Fruit fly (Drosophila melanogaster) whole organism, embryonic: ENCODE results near the gene ago.

ENCODE experiments used
- Atf3 ChIP-seq: fragments of 200-800 bp; sonication (Bioruptor generic); optimal IDR thresholded peaks from 3 replicates; lab custom pipeline; 2016; ENCODE audit warnings: missing biosample characterization, missing genetic modification characterization
- CG1024 ChIP-seq: fragments of 200-800 bp; sonication (Bioruptor generic); IDR thresholded peaks from 2 replicates; pipeline ENCODE4 v1.3.6; 2022; ENCODE audit warnings: missing biosample characterization, missing genetic modification characterization
- CG10462 ChIP-seq: fragments of 200-800 bp; sonication (Bioruptor generic); optimal IDR thresholded peaks from 2 replicates; lab custom pipeline; 2016; ENCODE audit warnings: missing biosample characterization, missing genetic modification characterization
- CG10654 ChIP-seq: fragments of 200-800 bp; sonication (Bioruptor generic); optimal IDR thresholded peaks from 2 replicates; lab custom pipeline; 2016; ENCODE audit warnings: missing biosample characterization, missing genetic modification characterization
- CG10979 ChIP-seq: fragments of 200-800 bp; sonication (Bioruptor generic); optimal IDR thresholded peaks from 2 replicates; lab custom pipeline; 2018; ENCODE audit warnings: missing biosample characterization, mild to moderate bottlenecking, missing genetic modification characterization, moderate library complexity
- CG11696 ChIP-seq: fragments of 200-800 bp; sonication (Bioruptor generic); IDR thresholded peaks from 2 replicates; pipeline ENCODE4 v1.3.6; 2022; ENCODE audit warnings: missing biosample characterization, missing genetic modification characterization
- CG12071 ChIP-seq: fragments of 200-800 bp; sonication (Bioruptor generic); optimal IDR thresholded peaks from 3 replicates; lab custom pipeline; 2018; ENCODE audit warnings: missing biosample characterization, mild to moderate bottlenecking, missing genetic modification characterization
- CG12104 ChIP-seq: fragments of 200-800 bp; sonication (Bioruptor generic); optimal IDR thresholded peaks from 3 replicates; lab custom pipeline; 2016; ENCODE audit warnings: missing biosample characterization, missing genetic modification characterization
- CG12155 ChIP-seq: fragments of 200-800 bp; sonication (Bioruptor generic); optimal IDR thresholded peaks from 3 replicates; lab custom pipeline; 2016; ENCODE audit warnings: missing biosample characterization, missing genetic modification characterization
- CG14050 ChIP-seq: fragments of 200-800 bp; sonication (Bioruptor generic); IDR thresholded peaks from 3 replicates; pipeline ENCODE4 v1.3.6; 2022; ENCODE audit warnings: missing biosample characterization, missing genetic modification characterization
- CG1529 ChIP-seq: fragments of 200-800 bp; sonication (Bioruptor generic); optimal IDR thresholded peaks from 3 replicates; lab custom pipeline; 2018; ENCODE audit warnings: missing biosample characterization, missing genetic modification characterization
- CG15696 ChIP-seq: fragments of 200-800 bp; sonication (Bioruptor generic); optimal IDR thresholded peaks from 2 replicates; lab custom pipeline; 2019; ENCODE audit warnings: missing biosample characterization, mild to moderate bottlenecking, missing genetic modification characterization, moderate library complexity
- CG2129 ChIP-seq: fragments of 200-800 bp; sonication (Bioruptor generic); IDR thresholded peaks from 2 replicates; pipeline ENCODE4 v1.3.6; 2022; ENCODE audit warnings: missing biosample characterization, missing genetic modification characterization; ENCODE audit not compliant: partially characterized antibody
- CG2202 ChIP-seq: fragments of 200-800 bp; sonication (Bioruptor generic); optimal IDR thresholded peaks from 2 replicates; lab custom pipeline; 2018; ENCODE audit warnings: missing biosample characterization, mild to moderate bottlenecking, missing genetic modification characterization
- CG31441 ChIP-seq: fragments of 200-800 bp; sonication (Bioruptor generic); IDR thresholded peaks from 2 replicates; pipeline ENCODE4 v1.3.6; 2022; ENCODE audit warnings: missing biosample characterization, missing genetic modification characterization
- CG33213 ChIP-seq: fragments of 200-800 bp; sonication (Bioruptor generic); optimal IDR thresholded peaks from 3 replicates; lab custom pipeline; 2016; ENCODE audit warnings: missing biosample characterization, missing genetic modification characterization
- CG4360 ChIP-seq: fragments of 200-800 bp; sonication (Bioruptor generic); IDR thresholded peaks from 2 replicates; pipeline ENCODE4 v1.3.6; 2022; ENCODE audit warnings: missing biosample characterization, missing genetic modification characterization
- CG4424 ChIP-seq: fragments of 200-800 bp; sonication (Bioruptor generic); optimal IDR thresholded peaks from 3 replicates; lab custom pipeline; 2016; ENCODE audit warnings: missing biosample characterization, missing genetic modification characterization
- CG4617 ChIP-seq: fragments of 200-800 bp; sonication (Bioruptor generic); optimal IDR thresholded peaks from 3 replicates; lab custom pipeline; 2016; ENCODE audit warnings: missing biosample characterization, missing genetic modification characterization, borderline replicate concordance
- CG5953 ChIP-seq: fragments of 200-800 bp; sonication (Bioruptor generic); IDR thresholded peaks from 2 replicates; pipeline ENCODE4 v1.3.6; 2022; ENCODE audit warnings: missing biosample characterization, missing genetic modification characterization
- CG7357 ChIP-seq: fragments of 200-800 bp; sonication (Bioruptor generic); IDR thresholded peaks from 3 replicates; pipeline ENCODE4 v1.3.6; 2022; ENCODE audit warnings: missing biosample characterization, missing genetic modification characterization
- CG8089 ChIP-seq: fragments of 200-800 bp; sonication (Bioruptor generic); optimal IDR thresholded peaks from 3 replicates; lab custom pipeline; 2016; ENCODE audit warnings: missing biosample characterization, missing genetic modification characterization
- CG8388 ChIP-seq: fragments of 200-800 bp; sonication (Bioruptor generic); optimal IDR thresholded peaks from 2 replicates; lab custom pipeline; 2019; ENCODE audit warnings: missing biosample characterization, mild to moderate bottlenecking, missing genetic modification characterization, moderate library complexity
- CG9727 ChIP-seq: fragments of 200-800 bp; sonication (Bioruptor generic); optimal IDR thresholded peaks from 3 replicates; lab custom pipeline; 2017; ENCODE audit warnings: missing biosample characterization, mild to moderate bottlenecking, missing genetic modification characterization
- Dip3 ChIP-seq: fragments of 200-800 bp; sonication (Bioruptor generic); optimal IDR thresholded peaks from 3 replicates; lab custom pipeline; 2016; ENCODE audit warnings: missing biosample characterization, missing genetic modification characterization
- Ets97D ChIP-seq: fragments of 200-800 bp; sonication (Bioruptor generic); optimal IDR thresholded peaks from 3 replicates; lab custom pipeline; 2016; ENCODE audit warnings: missing biosample characterization, missing genetic modification characterization
- Jarid2 ChIP-seq: fragments of 200-800 bp; sonication (Bioruptor generic); optimal IDR thresholded peaks from 3 replicates; lab custom pipeline; 2017; ENCODE audit warnings: mild to moderate bottlenecking, missing biosample characterization, missing genetic modification reagents, missing genetic modification characterization
- Lim3 ChIP-seq: fragments of 200-800 bp; sonication (Bioruptor generic); IDR thresholded peaks from 2 replicates; pipeline ENCODE4 v1.3.6; 2022; ENCODE audit warnings: missing biosample characterization, missing genetic modification characterization
- MESR4 ChIP-seq: fragments of 200-800 bp; sonication (Bioruptor generic); optimal IDR thresholded peaks from 2 replicates; lab custom pipeline; 2018; ENCODE audit warnings: missing biosample characterization, mild to moderate bottlenecking, missing genetic modification characterization, moderate library complexity
- Mad ChIP-seq: fragments of 200-800 bp; sonication (Bioruptor generic); optimal IDR thresholded peaks from 2 replicates; lab custom pipeline; 2016; ENCODE audit warnings: missing biosample characterization, missing genetic modification characterization
- Ptx1 ChIP-seq: fragments of 200-800 bp; sonication (Bioruptor generic); IDR thresholded peaks from 2 replicates; pipeline ENCODE4 v1.3.6; 2022; ENCODE audit warnings: missing biosample characterization, missing genetic modification characterization
- Xbp1 ChIP-seq: fragments of 200-800 bp; sonication (Bioruptor generic); optimal IDR thresholded peaks from 3 replicates; lab custom pipeline; 2016; ENCODE audit warnings: missing biosample characterization, mild to moderate bottlenecking, missing genetic modification characterization
- ac ChIP-seq: fragments of 200-800 bp; sonication (Bioruptor generic); optimal IDR thresholded peaks from 3 replicates; lab custom pipeline; 2017; ENCODE audit warnings: missing biosample characterization, mild to moderate bottlenecking, missing genetic modification characterization
- aop ChIP-seq: fragments of 200-800 bp; sonication (Bioruptor generic); IDR thresholded peaks from 2 replicates; pipeline ENCODE4 v1.3.6; 2022; ENCODE audit warnings: missing biosample characterization, missing genetic modification characterization
- ato ChIP-seq: fragments of 200-800 bp; sonication (Bioruptor generic); IDR thresholded peaks from 2 replicates; pipeline ENCODE4 v1.3.6; 2022; ENCODE audit warnings: missing biosample characterization, missing genetic modification characterization; ENCODE audit not compliant: partially characterized antibody
- bowl ChIP-seq: fragments of 200-800 bp; sonication (Bioruptor generic); IDR thresholded peaks from 2 replicates; pipeline ENCODE4 v1.3.6; 2022; ENCODE audit warnings: missing biosample characterization, missing genetic modification characterization
- bsh ChIP-seq, 2 experiments: fragments of 200-800 bp; sonication (Bioruptor generic); optimal IDR thresholded peaks; 2 replicates each; lab custom pipeline; 2017 to 2018; ENCODE audit warnings: mild to moderate bottlenecking in 2 of 2, missing biosample characterization in 2 of 2, missing genetic modification characterization in 2 of 2, moderate library complexity in 1 of 2
- en ChIP-seq: fragments of 200-800 bp; sonication (Bioruptor generic); optimal IDR thresholded peaks from 2 replicates; lab custom pipeline; 2016; ENCODE audit warnings: missing biosample characterization, missing genetic modification characterization
- esg ChIP-seq: fragments of 200-800 bp; sonication (Bioruptor generic); conservative IDR thresholded peaks from 2 replicates; pipeline ENCODE4 v1.3.6; 2022; ENCODE audit warnings: missing biosample characterization, missing genetic modification characterization
- eyg ChIP-seq: fragments of 200-800 bp; sonication (Bioruptor generic); optimal IDR thresholded peaks from 3 replicates; lab custom pipeline; 2016; ENCODE audit warnings: missing biosample characterization, missing genetic modification characterization
- fd102C ChIP-seq: fragments of 200-800 bp; sonication (Bioruptor generic); optimal IDR thresholded peaks from 2 replicates; lab custom pipeline; 2018; ENCODE audit warnings: missing biosample characterization, mild to moderate bottlenecking, missing genetic modification characterization, moderate library complexity
- fru ChIP-seq: fragments of >200 bp; optimal IDR thresholded peaks from 2 replicates; lab custom pipeline; 2017
- gce ChIP-seq: fragments of 200-800 bp; sonication (Bioruptor generic); IDR thresholded peaks from 3 replicates; pipeline ENCODE4 v1.3.6; 2022; ENCODE audit warnings: missing biosample characterization, missing genetic modification characterization
- gt ChIP-seq: fragments of 200-800 bp; sonication (Bioruptor generic); IDR thresholded peaks from 2 replicates; pipeline ENCODE4 v1.3.6; 2022; ENCODE audit warnings: missing biosample characterization, missing genetic modification characterization
- mam ChIP-seq: fragments of 200-800 bp; sonication (Bioruptor generic); optimal IDR thresholded peaks from 3 replicates; lab custom pipeline; 2016; ENCODE audit warnings: missing biosample characterization, missing genetic modification characterization
- nmo ChIP-seq: fragments of 200-800 bp; sonication (Bioruptor generic); optimal IDR thresholded peaks from 2 replicates; lab custom pipeline; 2018; ENCODE audit warnings: missing biosample characterization, mild to moderate bottlenecking, missing genetic modification characterization, moderate library complexity
- ro ChIP-seq: fragments of 200-800 bp; sonication (Bioruptor generic); IDR thresholded peaks from 2 replicates; pipeline ENCODE4 v1.3.6; 2022; ENCODE audit warnings: missing biosample characterization, missing genetic modification characterization
- sisA ChIP-seq: fragments of 200-800 bp; sonication (Bioruptor generic); IDR thresholded peaks from 2 replicates; pipeline ENCODE4 v1.3.6; 2022; ENCODE audit warnings: missing biosample characterization, missing genetic modification characterization
- stwl ChIP-seq: fragments of 200-800 bp; sonication (Bioruptor generic); optimal IDR thresholded peaks from 3 replicates; lab custom pipeline; 2018; ENCODE audit warnings: missing biosample characterization, mild to moderate bottlenecking, missing genetic modification characterization, moderate library complexity
- tap ChIP-seq: fragments of 200-800 bp; optimal IDR thresholded peaks from 3 replicates; lab custom pipeline; 2019; ENCODE audit warnings: missing biosample characterization, mild to moderate bottlenecking, missing genetic modification characterization, moderate library complexity
- trh ChIP-seq: fragments of 200-800 bp; sonication (Bioruptor generic); optimal IDR thresholded peaks from 2 replicates; lab custom pipeline; 2016; ENCODE audit warnings: missing biosample characterization, missing genetic modification characterization

The ago gene

dm6 chr3L:4230357-4230901 lies 23.7 kb downstream of the ago start (continued):
- TF ChIP-seq ac (GFP tag; lab: Kevin White, UChicago) = peak; percentile 96
- peak; percentile 76 for TF ChIP-seq eyg
- no peak for TF ChIP-seq CG2129
- TF ChIP-seq CG12071 (GFP tag; lab: Kevin White, UChicago) = peak; percentile 83
- TF ChIP-seq CG8089 (GFP tag; lab: Kevin White, UChicago) = peak; percentile 94
- TF ChIP-seq mam (GFP tag; lab: Kevin White, UChicago) = peak; percentile 78
- TF ChIP-seq CG2202 (tag; lab: Kevin White, UChicago) = peak; percentile 95
- TF ChIP-seq ato (GFP tag; lab: Robert Waterston, UW) = no peak
- TF ChIP-seq bsh (GFP tag; optimal IDR thresholded peaks at IDR 0.05; lab: Kevin White, UChicago) = peak; percentile 87 to 96
- peak; percentile 54 for TF ChIP-seq Dip3
- peak; percentile 84 for TF ChIP-seq gt
- peak; percentile 92 for TF ChIP-seq CG10462 (GFP tag; lab: Kevin White, UChicago)
- peak; percentile 83 for TF ChIP-seq CG7357 (GFP tag; lab: Robert Waterston, UW)
- peak; percentile 83 for TF ChIP-seq trh
- TF ChIP-seq MESR4 (GFP tag; lab: Kevin White, UChicago) = peak; percentile 46
- peak; percentile 93 for TF ChIP-seq Mad (GFP tag; lab: Kevin White, UChicago)
- peak; percentile 94 for TF ChIP-seq sisA (GFP tag; lab: Robert Waterston, UW)
- peak; percentile 82 for TF ChIP-seq CG14050 (GFP tag; lab: Robert Waterston, UW)
- TF ChIP-seq CG5953 (GFP tag; lab: Robert Waterston, UW) = peak; percentile 78
- peak; percentile 89 for TF ChIP-seq en (GFP tag; lab: Kevin White, UChicago)
- peak; percentile 75; the same call in 1 of the 2 replicates for TF ChIP-seq ro (GFP tag; lab: Robert Waterston, UW)
- TF ChIP-seq CG11696 (GFP tag; lab: Robert Waterston, UW) = peak; percentile 49
- peak; percentile 93 for TF ChIP-seq Ptx1 (GFP tag; lab: Robert Waterston, UW)
- TF ChIP-seq Jarid2 (GFP tag; lab: Kevin White, UChicago) = peak; percentile 69
- TF ChIP-seq CG1529 (GFP tag; lab: Kevin White, UChicago) = peak; percentile 96
- peak; percentile 51 for TF ChIP-seq stwl (tag; lab: Kevin White, UChicago)
- TF ChIP-seq CG4424 (GFP tag; lab: Kevin White, UChicago) = peak; percentile 96
- TF ChIP-seq Atf3 (GFP tag; lab: Kevin White, UChicago) = peak; percentile 94
- peak; percentile 97 for TF ChIP-seq fd102C (GFP tag; lab: Kevin White, UChicago)
- TF ChIP-seq tap (tag; lab: Kevin White, UChicago) = peak; percentile 93
- peak; percentile 89 for TF ChIP-seq esg
- TF ChIP-seq CG12155 (GFP tag; lab: Kevin White, UChicago) = peak; percentile 85
- TF ChIP-seq fru (lab: Kevin White, UChicago) = no peak
- TF ChIP-seq CG8388 = peak; percentile 95
- TF ChIP-seq CG15696 (tag; lab: Kevin White, UChicago) = peak; percentile 99
- peak; percentile 98 for TF ChIP-seq CG9727
- peak; percentile 73 for TF ChIP-seq bowl (GFP tag; lab: Robert Waterston, UW)
- peak; percentile 76 for TF ChIP-seq Ets97D (GFP tag; lab: Kevin White, UChicago)
- TF ChIP-seq CG4360 (GFP tag; lab: Robert Waterston, UW) = peak; percentile 67
- TF ChIP-seq CG33213 = peak; percentile 85
- TF ChIP-seq CG31441 (GFP tag; lab: Robert Waterston, UW) = peak; percentile 98
- peak; percentile 91 for TF ChIP-seq CG10654
- TF ChIP-seq Xbp1 (GFP tag; lab: Kevin White, UChicago) = peak; percentile 93
- TF ChIP-seq aop (GFP tag; lab: Robert Waterston, UW) = peak; percentile 73; the same call in 1 of the 2 replicates
- TF ChIP-seq gce (GFP tag; lab: Robert Waterston, UW) = peak; percentile 84
- 0 out of 2 replicates have a peak, but pooled peaks have one; percentile 56 for TF ChIP-seq Lim3
- peak; percentile 76 for TF ChIP-seq CG4617 (GFP tag; lab: Kevin White, UChicago)
- TF ChIP-seq CG1024 (GFP tag; lab: Robert Waterston, UW) = peak; percentile 66
- peak; percentile 98 for TF ChIP-seq CG10979 (tag; lab: Kevin White, UChicago)
- TF ChIP-seq nmo = peak; percentile 97
- TF ChIP-seq CG12104 (GFP tag; lab: Kevin White, UChicago) = peak; percentile 85
